Fruit fly (Drosophila melanogaster) whole organism, prepupa: Measurements from ENCODE around the gene Oct-TyrR.

Source experiments
- CG10631 ChIP-seq: fragments of 200-800 bp; sonication (Bioruptor generic); optimal IDR thresholded peaks from 2 replicates; lab custom pipeline; 2016; ENCODE audit warnings: missing biosample characterization, missing genetic modification characterization
- CG10669 ChIP-seq: fragments of 200-800 bp; sonication (Bioruptor generic); optimal IDR thresholded peaks from 3 replicates; lab custom pipeline; 2018; ENCODE audit warnings: missing biosample characterization, mild to moderate bottlenecking, missing genetic modification characterization, moderate library complexity
- CG11294 ChIP-seq: fragments of 200-800 bp; sonication (Bioruptor generic); IDR thresholded peaks from 2 replicates; pipeline ENCODE4 v1.3.6; 2022; ENCODE audit warnings: missing biosample characterization, missing genetic modification characterization
- CG15336 ChIP-seq: fragments of 200-800 bp; sonication (Bioruptor generic); IDR thresholded peaks from 2 replicates; pipeline ENCODE4 v1.3.6; 2022; ENCODE audit warnings: missing biosample characterization, missing genetic modification characterization
- CG1621 ChIP-seq: fragments of 200-800 bp; sonication (Bioruptor generic); optimal IDR thresholded peaks from 3 replicates; lab custom pipeline; 2018; ENCODE audit warnings: missing biosample characterization, mild to moderate bottlenecking, missing genetic modification characterization
- CG3032 ChIP-seq: fragments of 200-800 bp; optimal IDR thresholded peaks from 2 replicates; lab custom pipeline; 2019; ENCODE audit warnings: missing biosample characterization, mild to moderate bottlenecking, missing genetic modification characterization, moderate library complexity
- CG31627 ChIP-seq: fragments of 200-800 bp; sonication (Bioruptor generic); optimal IDR thresholded peaks from 3 replicates; lab custom pipeline; 2016; ENCODE audit warnings: missing biosample characterization, missing genetic modification characterization
- CG32006 ChIP-seq: fragments of 200-800 bp; sonication (Bioruptor generic); optimal IDR thresholded peaks from 3 replicates; lab custom pipeline; 2017; ENCODE audit warnings: missing biosample characterization, mild to moderate bottlenecking, missing genetic modification characterization
- CG3919 ChIP-seq: fragments of 200-800 bp; sonication (Bioruptor generic); optimal IDR thresholded peaks from 3 replicates; lab custom pipeline; 2016; ENCODE audit warnings: missing biosample characterization, missing genetic modification characterization
- CG4318 ChIP-seq: fragments of 200-800 bp; sonication (Bioruptor generic); optimal IDR thresholded peaks from 3 replicates; lab custom pipeline; 2017; ENCODE audit warnings: missing biosample characterization, mild to moderate bottlenecking, missing genetic modification characterization
- CG6276 ChIP-seq: fragments of 200-800 bp; sonication (Bioruptor generic); optimal IDR thresholded peaks from 2 replicates; lab custom pipeline; 2017; ENCODE audit warnings: missing biosample characterization, mild to moderate bottlenecking, missing genetic modification characterization
- CG6792 ChIP-seq: fragments of 200-800 bp; sonication (Bioruptor generic); optimal IDR thresholded peaks from 3 replicates; lab custom pipeline; 2016; ENCODE audit warnings: missing biosample characterization, missing genetic modification characterization
- CG6808 ChIP-seq: fragments of 200-800 bp; sonication (Bioruptor generic); optimal IDR thresholded peaks from 3 replicates; lab custom pipeline; 2017; ENCODE audit warnings: missing biosample characterization, missing genetic modification characterization, mild to moderate bottlenecking, moderate library complexity, missing genetic modification reagents
- CG6854 ChIP-seq: fragments of 200-800 bp; sonication (Bioruptor generic); optimal IDR thresholded peaks from 2 replicates; lab custom pipeline; 2017; ENCODE audit warnings: missing biosample characterization, mild to moderate bottlenecking, missing genetic modification characterization
- CG8119 ChIP-seq: fragments of 200-800 bp; sonication (Bioruptor generic); IDR thresholded peaks from 3 replicates; pipeline ENCODE4 v1.3.6; 2022; ENCODE audit warnings: missing biosample characterization, missing genetic modification characterization
- CG8319 ChIP-seq: fragments of 200-800 bp; sonication (Bioruptor generic); optimal IDR thresholded peaks from 3 replicates; lab custom pipeline; 2016; ENCODE audit warnings: missing biosample characterization, missing genetic modification characterization
- CG8632 ChIP-seq: fragments of 200-800 bp; sonication (Bioruptor generic); optimal IDR thresholded peaks from 3 replicates; lab custom pipeline; 2016; ENCODE audit warnings: missing biosample characterization, missing genetic modification characterization
- CG9139 ChIP-seq: fragments of 200-800 bp; sonication (Bioruptor generic); optimal IDR thresholded peaks from 3 replicates; lab custom pipeline; 2017; ENCODE audit warnings: missing biosample characterization, mild to moderate bottlenecking, missing genetic modification characterization
- Eip75B ChIP-seq: fragments of 200-800 bp; sonication (Bioruptor generic); optimal IDR thresholded peaks from 3 replicates; lab custom pipeline; 2016; ENCODE audit warnings: missing biosample characterization, missing genetic modification characterization
- Eip78C ChIP-seq: fragments of 200-800 bp; sonication (Bioruptor generic); peaks from one replicate; lab custom pipeline; 2016; ENCODE audit warnings: missing biosample characterization, missing genetic modification characterization
- Ets21C ChIP-seq: fragments of 200-800 bp; sonication (Bioruptor generic); optimal IDR thresholded peaks from 3 replicates; lab custom pipeline; 2016; ENCODE audit warnings: missing biosample characterization, missing genetic modification characterization
- Ets96B ChIP-seq: fragments of 200-800 bp; optimal IDR thresholded peaks from 2 replicates; lab custom pipeline; 2019; ENCODE audit warnings: missing biosample characterization, mild to moderate bottlenecking, missing genetic modification characterization, moderate library complexity
- Gug ChIP-seq: fragments of 200-800 bp; sonication (Bioruptor generic); IDR thresholded peaks from 2 replicates; pipeline ENCODE4 v1.3.6; 2022; ENCODE audit warnings: missing biosample characterization, missing genetic modification characterization
- Hr39 ChIP-seq: fragments of 200-800 bp; sonication (Bioruptor generic); optimal IDR thresholded peaks from 2 replicates; lab custom pipeline; 2016; ENCODE audit warnings: missing biosample characterization, missing genetic modification characterization
- Hr4 ChIP-seq: fragments of 200-800 bp; sonication (Bioruptor generic); optimal IDR thresholded peaks from 3 replicates; lab custom pipeline; 2016; ENCODE audit warnings: missing biosample characterization, missing genetic modification characterization
- Lpt ChIP-seq: fragments of 200-800 bp; sonication (Bioruptor generic); optimal IDR thresholded peaks from 3 replicates; lab custom pipeline; 2016; ENCODE audit warnings: missing biosample characterization, missing genetic modification characterization
- Met ChIP-seq: fragments of 200-800 bp; sonication (Bioruptor generic); optimal IDR thresholded peaks from 3 replicates; lab custom pipeline; 2016; ENCODE audit warnings: missing biosample characterization, missing genetic modification characterization
- Smox ChIP-seq: fragments of 200-800 bp; sonication (Bioruptor generic); optimal IDR thresholded peaks from 3 replicates; lab custom pipeline; 2016; ENCODE audit warnings: missing biosample characterization, missing genetic modification characterization
- Sox102F ChIP-seq: fragments of 200-800 bp; sonication (Bioruptor generic); optimal IDR thresholded peaks from 2 replicates; lab custom pipeline; 2016; ENCODE audit warnings: missing biosample characterization, mild to moderate bottlenecking, missing genetic modification characterization
- Sox14 ChIP-seq: fragments of 200-800 bp; sonication (Bioruptor generic); optimal IDR thresholded peaks from 3 replicates; lab custom pipeline; 2016; ENCODE audit warnings: missing biosample characterization, missing genetic modification characterization
- Sox15 ChIP-seq: fragments of 200-800 bp; sonication (Bioruptor generic); optimal IDR thresholded peaks from 3 replicates; lab custom pipeline; 2016; ENCODE audit warnings: missing biosample characterization, missing genetic modification characterization
- achi ChIP-seq: fragments of 200-800 bp; sonication (Bioruptor generic); optimal IDR thresholded peaks from 3 replicates; lab custom pipeline; 2016; ENCODE audit warnings: missing biosample characterization, missing genetic modification characterization
- acj6 ChIP-seq: fragments of 200-800 bp; sonication (Bioruptor generic); optimal IDR thresholded peaks from 3 replicates; lab custom pipeline; 2016; ENCODE audit warnings: missing biosample characterization, missing genetic modification characterization
- cyc ChIP-seq: fragments of 200-800 bp; sonication (Bioruptor generic); optimal IDR thresholded peaks from 3 replicates; lab custom pipeline; 2016; ENCODE audit warnings: missing biosample characterization, missing genetic modification characterization
- dac ChIP-seq: fragments of 200-800 bp; sonication (Bioruptor generic); optimal IDR thresholded peaks from 2 replicates; lab custom pipeline; 2017; ENCODE audit warnings: missing biosample characterization, mild to moderate bottlenecking, missing genetic modification characterization
- dsx ChIP-seq: fragments of 200-800 bp; optimal IDR thresholded peaks from 3 replicates; lab custom pipeline; 2019; ENCODE audit warnings: missing biosample characterization, mild to moderate bottlenecking, missing genetic modification characterization, moderate library complexity; ENCODE audit not compliant: poor library complexity, severe bottlenecking
- eg ChIP-seq: fragments of 200-800 bp; sonication (Bioruptor generic); IDR thresholded peaks from 3 replicates; pipeline ENCODE4 v1.3.6; 2022; ENCODE audit warnings: missing biosample characterization, missing genetic modification characterization
- esn ChIP-seq: fragments of 200-800 bp; sonication (Bioruptor generic); optimal IDR thresholded peaks from 2 replicates; lab custom pipeline; 2016; ENCODE audit warnings: missing biosample characterization, mild to moderate bottlenecking, missing genetic modification characterization, moderate library complexity
- fd59A ChIP-seq: fragments of 200-800 bp; sonication (Bioruptor generic); optimal IDR thresholded peaks from 2 replicates; lab custom pipeline; 2017; ENCODE audit warnings: missing biosample characterization, mild to moderate bottlenecking, missing genetic modification characterization, missing genetic modification reagents
- fd85E ChIP-seq: fragments of 200-800 bp; sonication (Bioruptor generic); optimal IDR thresholded peaks from 3 replicates; lab custom pipeline; 2016; ENCODE audit warnings: missing biosample characterization, missing genetic modification characterization
- fkh ChIP-seq: fragments of 200-800 bp; sonication (Bioruptor generic); optimal IDR thresholded peaks from 3 replicates; lab custom pipeline; 2017; ENCODE audit warnings: missing biosample characterization, mild to moderate bottlenecking, missing genetic modification characterization, moderate library complexity
- lz ChIP-seq: fragments of 200-800 bp; sonication (Bioruptor generic); optimal IDR thresholded peaks from 3 replicates; lab custom pipeline; 2016; ENCODE audit warnings: missing biosample characterization, missing genetic modification characterization
- net ChIP-seq: fragments of 200-800 bp; sonication (Bioruptor generic); optimal IDR thresholded peaks from 3 replicates; lab custom pipeline; 2016; ENCODE audit warnings: missing biosample characterization, missing genetic modification characterization
- pdm3 ChIP-seq: fragments of 200-800 bp; sonication (Bioruptor generic); optimal IDR thresholded peaks from 3 replicates; lab custom pipeline; 2016; ENCODE audit warnings: missing biosample characterization, missing genetic modification characterization
- spab ChIP-seq: fragments of 200-800 bp; sonication (Bioruptor generic); optimal IDR thresholded peaks from 2 replicates; lab custom pipeline; 2017; ENCODE audit warnings: missing biosample characterization, mild to moderate bottlenecking, missing genetic modification characterization, missing genetic modification reagents
- ss ChIP-seq, 2 experiments: fragments of 200-800 bp; sonication (Bioruptor generic); optimal IDR thresholded peaks; 2 replicates in 1 of 2; 3 replicates in 1 of 2; lab custom pipeline; 2017 to 2018; ENCODE audit warnings: mild to moderate bottlenecking in 2 of 2, missing biosample characterization in 2 of 2, missing genetic modification characterization in 2 of 2, moderate library complexity in 1 of 2
- svp ChIP-seq: fragments of 200-800 bp; sonication (Bioruptor generic); peaks from one replicate; lab custom pipeline; 2016; ENCODE audit warnings: missing biosample characterization, missing genetic modification characterization
- topi ChIP-seq: fragments of 200-800 bp; sonication (Bioruptor generic); optimal IDR thresholded peaks from 3 replicates; lab custom pipeline; 2016; ENCODE audit warnings: missing biosample characterization, missing genetic modification characterization
- vri ChIP-seq: fragments of 200-800 bp; sonication (Bioruptor generic); optimal IDR thresholded peaks from 3 replicates; lab custom pipeline; 2016; ENCODE audit warnings: missing biosample characterization, mild to moderate bottlenecking, missing genetic modification characterization

Gene Oct-TyrR

dm6 chr3L:22072824-22073223 lies 38.0 kb downstream of the Oct-TyrR start (continued):
- TF ChIP-seq Smox: peak; percentile 1
- no peak for TF ChIP-seq vri (GFP tag; lab: Kevin White, UChicago)
- no peak for TF ChIP-seq acj6 (GFP tag; lab: Kevin White, UChicago)
- no peak for TF ChIP-seq topi (GFP tag; lab: Kevin White, UChicago)
- TF ChIP-seq CG15336: no peak
- peak; percentile 17 for TF ChIP-seq achi (GFP tag; lab: Kevin White, UChicago)
- TF ChIP-seq Eip75B (GFP tag; lab: Kevin White, UChicago): no peak
- no peak for TF ChIP-seq CG6792
- no peak for TF ChIP-seq CG3032 (tag; lab: Kevin White, UChicago)
- TF ChIP-seq CG31627 (GFP tag; lab: Kevin White, UChicago): peak; percentile 35
- TF ChIP-seq CG4318: no peak
- no peak for TF ChIP-seq Ets96B (tag; lab: Kevin White, UChicago)
- TF ChIP-seq, all 60 proteins: peak for 12

dm6 chr3L:22074347-22074971 lies 39.7 kb downstream of the Oct-TyrR start, which contains the start of gene CG7133:
TSS of gene CG7133 (minus strand) at chr3L:22074523.
- peak; percentile 32 for TF ChIP-seq Hr39
- TF ChIP-seq Met (GFP tag; lab: Kevin White, UChicago): no peak
- TF ChIP-seq cyc (GFP tag; lab: Kevin White, UChicago): no peak
- TF ChIP-seq Ets96B (tag; lab: Kevin White, UChicago): no peak
- TF ChIP-seq fd59A (GFP tag; lab: Kevin White, UChicago): no peak
- no peak for TF ChIP-seq CG9139 (GFP tag; lab: Kevin White, UChicago)
- TF ChIP-seq ss (GFP tag; optimal IDR thresholded peaks at IDR 0.05; lab: Kevin White, UChicago): no peak
- TF ChIP-seq fd85E (GFP tag; lab: Kevin White, UChicago): no peak
- no peak for TF ChIP-seq CG31627 (GFP tag; lab: Kevin White, UChicago)
- TF ChIP-seq fkh: no peak
- TF ChIP-seq Ets21C (GFP tag; lab: Kevin White, UChicago): no peak
- no peak for TF ChIP-seq Hr4 (GFP tag; lab: Kevin White, UChicago)
- TF ChIP-seq CG3032 (tag; lab: Kevin White, UChicago): no peak
- TF ChIP-seq CG8319 (GFP tag; lab: Kevin White, UChicago): no peak
- TF ChIP-seq Eip75B (GFP tag; lab: Kevin White, UChicago): no peak
- no peak for TF ChIP-seq CG32006 (GFP tag; lab: Kevin White, UChicago)
- peak; percentile 19 for TF ChIP-seq esn
- no peak for TF ChIP-seq lz
- TF ChIP-seq CG6808 (GFP tag; lab: Kevin White, UChicago): no peak
- no peak for TF ChIP-seq eg (GFP tag; lab: Robert Waterston, UW)
- no peak for TF ChIP-seq Gug (GFP tag; lab: Robert Waterston, UW)
- peak; percentile 58 for TF ChIP-seq achi (GFP tag; lab: Kevin White, UChicago)
- TF ChIP-seq Eip78C (GFP tag; lab: Kevin White, UChicago): peak; percentile 63
- TF ChIP-seq pdm3 (GFP tag; lab: Kevin White, UChicago): no peak
- no peak for TF ChIP-seq Lpt (GFP tag; lab: Kevin White, UChicago)
- peak; percentile 30 for TF ChIP-seq CG3919 (GFP tag; lab: Kevin White, UChicago)
- TF ChIP-seq Sox14: peak; percentile 14
- no peak for TF ChIP-seq CG10631 (GFP tag; lab: Kevin White, UChicago)
- TF ChIP-seq topi (GFP tag; lab: Kevin White, UChicago): no peak
- no peak for TF ChIP-seq CG10669 (GFP tag; lab: Kevin White, UChicago)
- peak; percentile 62 for TF ChIP-seq svp (GFP tag; lab: Kevin White, UChicago)
- no peak for TF ChIP-seq CG8632
- TF ChIP-seq CG6792: no peak
- no peak for TF ChIP-seq CG1621 (tag; lab: Kevin White, UChicago)
- no peak for TF ChIP-seq net
- TF ChIP-seq Smox: no peak
- no peak for TF ChIP-seq Sox15
- TF ChIP-seq CG11294 (GFP tag; lab: Robert Waterston, UW): no peak
- TF ChIP-seq dsx: peak; percentile 44
- no peak for TF ChIP-seq spab (GFP tag; lab: Kevin White, UChicago)
- no peak for TF ChIP-seq dac
- no peak for TF ChIP-seq CG8119
- no peak for TF ChIP-seq Sox102F (GFP tag; lab: Kevin White, UChicago)
- no peak for TF ChIP-seq CG6276 (GFP tag; lab: Kevin White, UChicago)
- no peak for TF ChIP-seq CG6854 (GFP tag; lab: Kevin White, UChicago)
- no peak for TF ChIP-seq acj6 (GFP tag; lab: Kevin White, UChicago)
